Fruit fly (Drosophila melanogaster): Measurements from ENCODE around the gene CG32115.

The CG32115 gene

DNA sequence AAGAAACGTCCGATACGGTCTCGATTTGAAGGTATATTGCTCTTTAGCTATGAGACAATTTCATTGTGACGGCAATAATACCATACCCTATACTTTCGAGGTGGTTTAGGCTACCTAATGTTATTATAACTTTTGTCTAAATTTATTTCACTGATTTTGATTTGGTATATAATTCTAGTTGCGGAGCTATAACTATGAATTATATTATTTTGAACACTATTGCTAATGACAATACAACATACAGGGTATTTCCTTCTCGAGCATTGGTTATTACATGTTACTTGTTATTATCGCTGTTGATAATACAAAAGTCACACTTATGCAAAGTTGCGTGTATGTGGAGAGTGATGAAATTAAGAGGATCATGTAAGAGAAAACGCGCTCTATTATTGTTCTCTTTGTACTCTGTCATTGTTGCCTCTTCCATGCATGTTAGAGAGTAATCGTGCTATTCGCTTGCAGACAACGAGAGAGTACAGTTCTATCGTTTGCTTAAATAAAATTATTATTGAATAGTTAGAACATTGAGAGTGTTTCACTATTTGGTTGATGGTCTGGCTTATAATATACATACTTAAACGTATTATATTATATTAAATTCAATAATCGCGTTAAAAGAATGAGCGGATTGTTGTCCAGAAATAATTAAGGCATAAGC, at the start of gene CG32115 (continued):
- TF ChIP-seq Hey (tag; optimal IDR thresholded peaks at IDR 0.05) (peak; percentile 74), gce (GFP tag; IDR thresholded peaks at IDR 0.05) (peak; percentile 93), CG7839 (tag; optimal IDR thresholded peaks at IDR 0.05) (peak; percentile 97), CG7987 (GFP tag; optimal IDR thresholded peaks at IDR 0.05) (peak; percentile 89), Side (GFP tag; optimal IDR thresholded peaks at IDR 0.05) (peak; percentile 84), BtbVII (GFP tag; optimal IDR thresholded peaks at IDR 0.05) (peak; percentile 93), Tbp (GFP tag; optimal IDR thresholded peaks at IDR 0.05) (no peak), Atf3 (GFP tag; optimal IDR thresholded peaks at IDR 0.05) (peak; percentile 84), CG14965 (GFP tag; optimal IDR thresholded peaks at IDR 0.05; ENCODE audit: borderline replicate concordance) (peak; percentile 54), grn (GFP tag; optimal IDR thresholded peaks at IDR 0.05) (peak; percentile 63), gsb (GFP tag; IDR thresholded peaks at IDR 0.05) (peak; percentile 93), MESR4 (GFP tag; optimal IDR thresholded peaks at IDR 0.05) (peak; percentile 47), fru (optimal IDR thresholded peaks at IDR 0.05) (no peak), dmrt99B (tag; optimal IDR thresholded peaks at IDR 0.05) (peak; percentile 95), Dip2 (GFP tag; IDR thresholded peaks at IDR 0.05) (peak; percentile 47; the same call in 1 of the 2 replicates), CG12219 (GFP tag; optimal IDR thresholded peaks at IDR 0.05) (peak; percentile 93), CG12155 (GFP tag; optimal IDR thresholded peaks at IDR 0.05) (peak; percentile 92), Med (GFP tag) (peak; percentile 99), CG1792 (GFP tag; optimal IDR thresholded peaks at IDR 0.05) (peak; percentile 90), MBD-R2 (GFP tag; IDR thresholded peaks at IDR 0.05) (peak; percentile 96), Sox102F (GFP tag; optimal IDR thresholded peaks at IDR 0.05) (peak; percentile 96), Kr (GFP tag; optimal IDR thresholded peaks at IDR 0.05) (no peak), B-H1 (GFP tag; IDR thresholded peaks at IDR 0.05) (peak; percentile 93), pan (optimal IDR thresholded peaks at IDR 0.05) (no peak), pan (GFP tag; optimal IDR thresholded peaks at IDR 0.05 in 1 of 2, IDR thresholded peaks at IDR 0.05 in 1 of 2) (peak; percentile 1 to 97), Sry-δ (GFP tag; optimal IDR thresholded peaks at IDR 0.05) (peak; percentile 53), klu (GFP tag; IDR thresholded peaks at IDR 0.05) (peak; percentile 93), Hr3 (GFP tag; optimal IDR thresholded peaks at IDR 0.05) (peak; percentile 93), CG12659 (GFP tag; optimal IDR thresholded peaks at IDR 0.05) (peak; percentile 95), slou (GFP tag; optimal IDR thresholded peaks at IDR 0.05) (peak; percentile 90), MTF-1 (GFP tag; optimal IDR thresholded peaks at IDR 0.05; ENCODE audit: borderline replicate concordance) (peak; percentile 78), Ets65A (GFP tag) (peak; percentile 98), CG10366 (GFP tag; IDR thresholded peaks at IDR 0.05) (peak; percentile 95), psq (GFP tag; optimal IDR thresholded peaks at IDR 0.05) (peak; percentile 62), nerfin-2 (GFP tag; IDR thresholded peaks at IDR 0.05; ENCODE audit: partially characterized antibody) (no peak), stc (GFP tag; IDR thresholded peaks at IDR 0.05) (peak; percentile 93; the same call in 1 of the 2 replicates), CG8290 (GFP tag; optimal IDR thresholded peaks at IDR 0.05) (peak; percentile 71), CG8290 (tag; optimal IDR thresholded peaks at IDR 0.05) (peak in 1 of 2 experiments; percentile 98), CG3281 (GFP tag; optimal IDR thresholded peaks at IDR 0.05) (peak; percentile 95), gem (tag; optimal IDR thresholded peaks at IDR 0.05) (peak; percentile 97), Lhr (GFP tag; optimal IDR thresholded peaks at IDR 0.05) (peak; percentile 61), CG8478 (optimal IDR thresholded peaks at IDR 0.05) (no peak), CG9797 (GFP tag; optimal IDR thresholded peaks at IDR 0.05) (no peak), ac (GFP tag; optimal IDR thresholded peaks at IDR 0.05) (no peak), CG34376 (GFP tag; optimal IDR thresholded peaks at IDR 0.05) (peak; percentile 88), CG7271 (tag; optimal IDR thresholded peaks at IDR 0.05) (peak; percentile 62), CG31441 (GFP tag; IDR thresholded peaks at IDR 0.05) (peak; percentile 92), Opbp (GFP tag; IDR thresholded peaks at IDR 0.05; ENCODE audit: partially characterized antibody) (no peak), NFAT (GFP tag; IDR thresholded peaks at IDR 0.05) (peak; percentile 95), Mad (GFP tag; optimal IDR thresholded peaks at IDR 0.05) (peak; percentile 83), bab2 (GFP tag; optimal IDR thresholded peaks at IDR 0.05) (peak; percentile 92)
